Worm (Caenorhabditis elegans): ENCODE results near the gene W04G3.7.

DNA sequence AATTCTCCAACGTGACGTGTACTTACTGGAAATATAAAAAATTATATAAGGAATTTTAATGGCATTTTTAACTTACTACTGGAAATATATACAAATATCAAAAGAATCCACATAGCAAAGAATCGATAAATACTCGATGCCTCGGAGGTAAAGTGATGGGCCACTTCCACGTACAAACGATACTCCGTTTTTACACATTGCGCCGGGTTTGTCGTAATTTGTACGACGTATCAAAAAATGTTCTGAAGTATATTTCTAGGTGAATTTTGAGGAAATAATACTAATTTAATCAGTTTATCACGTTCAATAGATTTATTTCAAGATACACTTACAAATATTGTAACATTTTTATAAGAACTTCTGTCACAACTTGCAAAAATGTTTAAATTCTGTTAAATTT lies 35.7 kb upstream of the W04G3.7 start, which contains the start of gene R08B4.3:
- TF ChIP-seq klf-2 (GFP tag; conservative IDR thresholded peaks at IDR 0.05) (no peak), cog-1 (tag; optimal IDR thresholded peaks at IDR 0.05) (no peak), flt-1 (GFP tag; IDR thresholded peaks at IDR 0.05) (no peak), med-1 (GFP tag; optimal IDR thresholded peaks at IDR 0.05; ENCODE audit: insufficient read depth) (no peak), tab-1 (GFP tag; IDR thresholded peaks at IDR 0.05) (no peak), T22C8.4 (GFP tag; IDR thresholded peaks at IDR 0.05) (no peak), ztf-23 (GFP tag; IDR thresholded peaks at IDR 0.05) (no peak)

Data from whole organism, midembryonic.